Fruit fly (Drosophila melanogaster) whole organism: Measurements from ENCODE around the gene Gr92a.
"Not testable (repeated sequence)": the region's sequence is repeated elsewhere in the genome, so short reads cannot be mapped to it uniquely, and the experiment has no call there.

Experiments used
- CG8478 ChIP-seq: fragments of >200 bp; optimal IDR thresholded peaks from 2 replicates; lab custom pipeline; 2018; ENCODE audit warnings: inconsistent platforms
- EcR ChIP-seq, 2 experiments: fragments of >200 bp; optimal IDR thresholded peaks; 2 replicates each; lab custom pipeline; 2017; ENCODE audit warnings: missing biosample characterization in 2 of 2, missing genetic modification characterization in 2 of 2, missing genetic modification reagents in 2 of 2
- pan ChIP-seq: fragments of >200 bp; optimal IDR thresholded peaks from 2 replicates; lab custom pipeline; 2017
- usp ChIP-seq: fragments of >200 bp; optimal IDR thresholded peaks from 2 replicates; lab custom pipeline; 2017; ENCODE audit warnings: missing biosample characterization, missing genetic modification characterization, mixed read lengths

DNA sequence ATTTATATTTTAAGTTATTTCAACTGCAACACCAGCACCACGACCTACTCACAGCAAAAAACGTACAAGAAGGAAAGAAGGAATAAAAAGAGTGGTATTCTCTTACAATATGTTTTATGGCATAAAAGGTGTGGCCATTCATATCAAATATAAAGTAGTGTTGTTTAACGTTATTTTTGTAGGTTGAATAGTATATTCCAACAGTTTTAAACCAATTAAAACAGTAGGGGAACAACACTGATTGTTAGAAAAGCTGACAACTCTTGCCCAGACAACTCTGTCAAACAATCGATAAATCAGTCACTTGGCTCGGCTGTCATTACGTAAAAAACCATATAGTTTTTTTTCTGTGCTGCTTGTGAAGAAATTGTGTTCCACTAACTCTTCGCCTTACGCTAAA, 6.3 kb upstream of the Gr92a start, which contains the start of gene CG10887:
- not testable (repeated sequence) for TF ChIP-seq EcR (GFP tag; optimal IDR thresholded peaks at IDR 0.05; lab: Kevin White, UChicago); usp (GFP tag; lab: Kevin White, UChicago); CG8478 (lab: Kevin White, UChicago); pan (lab: Kevin White, UChicago)
